Worm (Caenorhabditis elegans): ENCODE results near the gene unc-46.

DNA sequence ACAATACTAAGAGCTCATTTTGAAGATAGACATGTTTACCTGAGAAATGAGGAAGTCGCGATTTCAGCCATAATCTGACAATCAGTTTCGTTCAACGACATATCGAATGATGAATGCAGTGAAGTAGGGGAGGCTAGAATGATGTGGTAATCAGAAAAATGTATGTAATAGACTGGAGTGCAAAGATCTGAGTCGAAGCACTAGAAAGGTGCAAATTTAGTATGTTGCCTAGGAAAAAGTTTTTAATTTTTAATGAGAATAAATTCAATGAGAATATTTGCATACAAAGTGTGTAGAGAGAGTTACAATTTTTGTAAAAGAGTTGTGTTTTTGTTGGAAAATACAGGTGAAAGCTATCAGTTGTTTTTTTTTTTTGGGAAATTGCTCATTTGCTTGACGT lies 6.1 kb upstream of the unc-46 start, which contains the start of gene srab-2:
- TF ChIP-seq ces-1 (GFP tag; optimal IDR thresholded peaks at IDR 0.05) (no peak), ama-1 (optimal IDR thresholded peaks at IDR 0.05) (no peak), Y105C5A.15 (GFP tag; IDR thresholded peaks at IDR 0.05) (no peak), dmd-6 (GFP tag; IDR thresholded peaks at IDR 0.05) (no peak), fkh-10 (GFP tag; optimal IDR thresholded peaks at IDR 0.05) (no peak), ceh-32 (tag; optimal IDR thresholded peaks at IDR 0.05; ENCODE audit: poor library complexity) (no peak), ztf-11 (tag; optimal IDR thresholded peaks at IDR 0.05) (no peak), nhr-237 (tag; optimal IDR thresholded peaks at IDR 0.05) (no peak), skn-1 (tag; optimal IDR thresholded peaks at IDR 0.05) (no peak)
